Worm (Caenorhabditis elegans): Measurements from ENCODE around the gene M01H9.3.

ce11 chrIV:4449439-4449838, 27.4 kb downstream of the M01H9.3 start, which contains the start of gene R08C7.12:
- TF ChIP-seq dao-5 (tag; optimal IDR thresholded peaks at IDR 0.05) (no peak), him-1 (tag; optimal IDR thresholded peaks at IDR 0.05) (no peak)

Data from whole organism, L4/young adult.